Fruit fly (Drosophila melanogaster): ENCODE results near the gene Ppn.

- no peak for TF ChIP-seq CG3032 (tag; optimal IDR thresholded peaks at IDR 0.05)
- no peak for TF ChIP-seq CG6854 (GFP tag; optimal IDR thresholded peaks at IDR 0.05)
- TF ChIP-seq fd59A (GFP tag; optimal IDR thresholded peaks at IDR 0.05): no peak
- TF ChIP-seq fkh (GFP tag; optimal IDR thresholded peaks at IDR 0.05): no peak
- no peak for TF ChIP-seq Smox (GFP tag; optimal IDR thresholded peaks at IDR 0.05)
- no peak for TF ChIP-seq CG15336 (GFP tag; IDR thresholded peaks at IDR 0.05)
- TF ChIP-seq net (GFP tag; optimal IDR thresholded peaks at IDR 0.05): no peak
Observed at dm6 chr3R:28536794-28537193, 3.3 kb downstream of the Ppn start.

Data from whole organism, prepupa.